Worm (Caenorhabditis elegans) whole organism, early embryonic: ENCODE data around the gene F55C12.6.

ENCODE experiments used
- B0310.2 ChIP-seq: sonication (generic microtip); optimal IDR thresholded peaks from 2 replicates; lab custom pipeline; 2016; ENCODE audit warnings: mild to moderate bottlenecking, missing genetic modification characterization, missing compliant biosample characterization
- F13C5.2 ChIP-seq: sonication (generic microtip); optimal IDR thresholded peaks from 2 replicates; lab custom pipeline; 2017; ENCODE audit warnings: mild to moderate bottlenecking, missing genetic modification characterization, inconsistent platforms, missing compliant biosample characterization
- hmbx-1 ChIP-seq: sonication (generic microtip); optimal IDR thresholded peaks from 2 replicates; lab custom pipeline; 2016; ENCODE audit warnings: mild to moderate bottlenecking, missing genetic modification characterization, missing compliant biosample characterization
- sea-1 ChIP-seq: fragments of 200-800 bp; sonication (Bioruptor generic); conservative IDR thresholded peaks from 2 replicates; pipeline ENCODE4 v1.3.6; 2022; ENCODE audit warnings: missing genetic modification characterization, missing compliant biosample characterization

ce11 chrII:5845441-5845840 lies 30.5 kb downstream of the F55C12.6 start, which contains the start of the genes ZK1248.17 and H41C03.3:
- TF ChIP-seq B0310.2 (tag; lab: Kevin White, UChicago) (no peak), sea-1 (GFP tag; lab: Robert Waterston, UW) (no peak), F13C5.2 (no peak), hmbx-1 (tag; lab: Kevin White, UChicago) (no peak)
